Fruit fly (Drosophila melanogaster) whole organism, prepupa: ENCODE results near the gene RpS28b.
A peak's percentile ranks its signal among the peaks of the same experiment; 100 is the strongest.

ENCODE experiments used
- Blimp-1 ChIP-seq: fragments of 200-800 bp; sonication (Bioruptor generic); optimal IDR thresholded peaks from 3 replicates; lab custom pipeline; 2017; ENCODE audit warnings: missing biosample characterization, missing genetic modification characterization, mild to moderate bottlenecking, moderate library complexity, missing genetic modification reagents
- CG10631 ChIP-seq: fragments of 200-800 bp; sonication (Bioruptor generic); optimal IDR thresholded peaks from 2 replicates; lab custom pipeline; 2016; ENCODE audit warnings: missing biosample characterization, missing genetic modification characterization
- CG10669 ChIP-seq: fragments of 200-800 bp; sonication (Bioruptor generic); optimal IDR thresholded peaks from 3 replicates; lab custom pipeline; 2018; ENCODE audit warnings: missing biosample characterization, mild to moderate bottlenecking, missing genetic modification characterization, moderate library complexity
- CG11294 ChIP-seq: fragments of 200-800 bp; sonication (Bioruptor generic); IDR thresholded peaks from 2 replicates; pipeline ENCODE4 v1.3.6; 2022; ENCODE audit warnings: missing biosample characterization, missing genetic modification characterization
- CG11762 ChIP-seq: fragments of 200-800 bp; sonication (Bioruptor generic); optimal IDR thresholded peaks from 3 replicates; lab custom pipeline; 2016; ENCODE audit warnings: missing biosample characterization, missing genetic modification characterization; ENCODE audit not compliant: insufficient read depth
- CG11902 ChIP-seq: fragments of 200-800 bp; sonication (Bioruptor generic); optimal IDR thresholded peaks from 3 replicates; lab custom pipeline; 2016; ENCODE audit warnings: missing biosample characterization, missing genetic modification characterization
- CG15336 ChIP-seq: fragments of 200-800 bp; sonication (Bioruptor generic); IDR thresholded peaks from 2 replicates; pipeline ENCODE4 v1.3.6; 2022; ENCODE audit warnings: missing biosample characterization, missing genetic modification characterization
- CG1621 ChIP-seq: fragments of 200-800 bp; sonication (Bioruptor generic); optimal IDR thresholded peaks from 3 replicates; lab custom pipeline; 2018; ENCODE audit warnings: missing biosample characterization, mild to moderate bottlenecking, missing genetic modification characterization
- CG16779 ChIP-seq: fragments of 200-800 bp; sonication (Bioruptor generic); optimal IDR thresholded peaks from 3 replicates; lab custom pipeline; 2017; ENCODE audit warnings: missing biosample characterization, mild to moderate bottlenecking, missing genetic modification characterization
- CG3032 ChIP-seq: fragments of 200-800 bp; optimal IDR thresholded peaks from 2 replicates; lab custom pipeline; 2019; ENCODE audit warnings: missing biosample characterization, mild to moderate bottlenecking, missing genetic modification characterization, moderate library complexity
- CG31627 ChIP-seq: fragments of 200-800 bp; sonication (Bioruptor generic); optimal IDR thresholded peaks from 3 replicates; lab custom pipeline; 2016; ENCODE audit warnings: missing biosample characterization, missing genetic modification characterization
- CG32006 ChIP-seq: fragments of 200-800 bp; sonication (Bioruptor generic); optimal IDR thresholded peaks from 3 replicates; lab custom pipeline; 2017; ENCODE audit warnings: missing biosample characterization, mild to moderate bottlenecking, missing genetic modification characterization
- CG3919 ChIP-seq: fragments of 200-800 bp; sonication (Bioruptor generic); optimal IDR thresholded peaks from 3 replicates; lab custom pipeline; 2016; ENCODE audit warnings: missing biosample characterization, missing genetic modification characterization
- CG6163 ChIP-seq: fragments of 200-800 bp; sonication (Bioruptor generic); IDR thresholded peaks from 3 replicates; pipeline ENCODE4 v1.3.6; 2022; ENCODE audit warnings: missing biosample characterization, missing genetic modification characterization
- CG6276 ChIP-seq: fragments of 200-800 bp; sonication (Bioruptor generic); optimal IDR thresholded peaks from 2 replicates; lab custom pipeline; 2017; ENCODE audit warnings: missing biosample characterization, mild to moderate bottlenecking, missing genetic modification characterization
- CG6808 ChIP-seq: fragments of 200-800 bp; sonication (Bioruptor generic); optimal IDR thresholded peaks from 3 replicates; lab custom pipeline; 2017; ENCODE audit warnings: missing biosample characterization, missing genetic modification characterization, mild to moderate bottlenecking, moderate library complexity, missing genetic modification reagents
- CG6854 ChIP-seq: fragments of 200-800 bp; sonication (Bioruptor generic); optimal IDR thresholded peaks from 2 replicates; lab custom pipeline; 2017; ENCODE audit warnings: missing biosample characterization, mild to moderate bottlenecking, missing genetic modification characterization
- CG7368 ChIP-seq: fragments of 200-800 bp; sonication (Bioruptor generic); optimal IDR thresholded peaks from 3 replicates; lab custom pipeline; 2016; ENCODE audit warnings: missing biosample characterization, missing genetic modification characterization
- CG8319 ChIP-seq: fragments of 200-800 bp; sonication (Bioruptor generic); optimal IDR thresholded peaks from 3 replicates; lab custom pipeline; 2016; ENCODE audit warnings: missing biosample characterization, missing genetic modification characterization
- CG8632 ChIP-seq: fragments of 200-800 bp; sonication (Bioruptor generic); optimal IDR thresholded peaks from 3 replicates; lab custom pipeline; 2016; ENCODE audit warnings: missing biosample characterization, missing genetic modification characterization
- CG9139 ChIP-seq: fragments of 200-800 bp; sonication (Bioruptor generic); optimal IDR thresholded peaks from 3 replicates; lab custom pipeline; 2017; ENCODE audit warnings: missing biosample characterization, mild to moderate bottlenecking, missing genetic modification characterization
- Eip75B ChIP-seq: fragments of 200-800 bp; sonication (Bioruptor generic); optimal IDR thresholded peaks from 3 replicates; lab custom pipeline; 2016; ENCODE audit warnings: missing biosample characterization, missing genetic modification characterization
- Eip78C ChIP-seq: fragments of 200-800 bp; sonication (Bioruptor generic); peaks from one replicate; lab custom pipeline; 2016; ENCODE audit warnings: missing biosample characterization, missing genetic modification characterization
- Eip93F ChIP-seq: fragments of 200-800 bp; sonication (Bioruptor generic); optimal IDR thresholded peaks from 2 replicates; lab custom pipeline; 2016; ENCODE audit warnings: missing biosample characterization, mild to moderate bottlenecking, missing genetic modification characterization
- Ets21C ChIP-seq: fragments of 200-800 bp; sonication (Bioruptor generic); optimal IDR thresholded peaks from 3 replicates; lab custom pipeline; 2016; ENCODE audit warnings: missing biosample characterization, missing genetic modification characterization
- Ets96B ChIP-seq: fragments of 200-800 bp; optimal IDR thresholded peaks from 2 replicates; lab custom pipeline; 2019; ENCODE audit warnings: missing biosample characterization, mild to moderate bottlenecking, missing genetic modification characterization, moderate library complexity
- Gug ChIP-seq: fragments of 200-800 bp; sonication (Bioruptor generic); IDR thresholded peaks from 2 replicates; pipeline ENCODE4 v1.3.6; 2022; ENCODE audit warnings: missing biosample characterization, missing genetic modification characterization
- Hr38 ChIP-seq: sonication (Bioruptor generic); optimal IDR thresholded peaks from 2 replicates; lab custom pipeline; 2016; ENCODE audit warnings: missing biosample characterization, missing genetic modification characterization
- Hr39 ChIP-seq: fragments of 200-800 bp; sonication (Bioruptor generic); optimal IDR thresholded peaks from 2 replicates; lab custom pipeline; 2016; ENCODE audit warnings: missing biosample characterization, missing genetic modification characterization
- Lpt ChIP-seq: fragments of 200-800 bp; sonication (Bioruptor generic); optimal IDR thresholded peaks from 3 replicates; lab custom pipeline; 2016; ENCODE audit warnings: missing biosample characterization, missing genetic modification characterization
- OdsH ChIP-seq: fragments of 200-800 bp; sonication (Bioruptor generic); optimal IDR thresholded peaks from 3 replicates; lab custom pipeline; 2016; ENCODE audit warnings: missing biosample characterization, missing genetic modification characterization
- Smox ChIP-seq: fragments of 200-800 bp; sonication (Bioruptor generic); optimal IDR thresholded peaks from 3 replicates; lab custom pipeline; 2016; ENCODE audit warnings: missing biosample characterization, missing genetic modification characterization
- Sox14 ChIP-seq: fragments of 200-800 bp; sonication (Bioruptor generic); optimal IDR thresholded peaks from 3 replicates; lab custom pipeline; 2016; ENCODE audit warnings: missing biosample characterization, missing genetic modification characterization
- Sox15 ChIP-seq: fragments of 200-800 bp; sonication (Bioruptor generic); optimal IDR thresholded peaks from 3 replicates; lab custom pipeline; 2016; ENCODE audit warnings: missing biosample characterization, missing genetic modification characterization
- achi ChIP-seq: fragments of 200-800 bp; sonication (Bioruptor generic); optimal IDR thresholded peaks from 3 replicates; lab custom pipeline; 2016; ENCODE audit warnings: missing biosample characterization, missing genetic modification characterization
- acj6 ChIP-seq: fragments of 200-800 bp; sonication (Bioruptor generic); optimal IDR thresholded peaks from 3 replicates; lab custom pipeline; 2016; ENCODE audit warnings: missing biosample characterization, missing genetic modification characterization
- cyc ChIP-seq: fragments of 200-800 bp; sonication (Bioruptor generic); optimal IDR thresholded peaks from 3 replicates; lab custom pipeline; 2016; ENCODE audit warnings: missing biosample characterization, missing genetic modification characterization
- dac ChIP-seq: fragments of 200-800 bp; sonication (Bioruptor generic); optimal IDR thresholded peaks from 2 replicates; lab custom pipeline; 2017; ENCODE audit warnings: missing biosample characterization, mild to moderate bottlenecking, missing genetic modification characterization
- dsx ChIP-seq: fragments of 200-800 bp; optimal IDR thresholded peaks from 3 replicates; lab custom pipeline; 2019; ENCODE audit warnings: missing biosample characterization, mild to moderate bottlenecking, missing genetic modification characterization, moderate library complexity; ENCODE audit not compliant: poor library complexity, severe bottlenecking
- eg ChIP-seq: fragments of 200-800 bp; sonication (Bioruptor generic); IDR thresholded peaks from 3 replicates; pipeline ENCODE4 v1.3.6; 2022; ENCODE audit warnings: missing biosample characterization, missing genetic modification characterization
- esn ChIP-seq: fragments of 200-800 bp; sonication (Bioruptor generic); optimal IDR thresholded peaks from 2 replicates; lab custom pipeline; 2016; ENCODE audit warnings: missing biosample characterization, mild to moderate bottlenecking, missing genetic modification characterization, moderate library complexity
- fd59A ChIP-seq: fragments of 200-800 bp; sonication (Bioruptor generic); optimal IDR thresholded peaks from 2 replicates; lab custom pipeline; 2017; ENCODE audit warnings: missing biosample characterization, mild to moderate bottlenecking, missing genetic modification characterization, missing genetic modification reagents
- fd85E ChIP-seq: fragments of 200-800 bp; sonication (Bioruptor generic); optimal IDR thresholded peaks from 3 replicates; lab custom pipeline; 2016; ENCODE audit warnings: missing biosample characterization, missing genetic modification characterization
- lz ChIP-seq: fragments of 200-800 bp; sonication (Bioruptor generic); optimal IDR thresholded peaks from 3 replicates; lab custom pipeline; 2016; ENCODE audit warnings: missing biosample characterization, missing genetic modification characterization
- net ChIP-seq: fragments of 200-800 bp; sonication (Bioruptor generic); optimal IDR thresholded peaks from 3 replicates; lab custom pipeline; 2016; ENCODE audit warnings: missing biosample characterization, missing genetic modification characterization
- pdm3 ChIP-seq: fragments of 200-800 bp; sonication (Bioruptor generic); optimal IDR thresholded peaks from 3 replicates; lab custom pipeline; 2016; ENCODE audit warnings: missing biosample characterization, missing genetic modification characterization
- salr ChIP-seq, 2 experiments: fragments of 200-800 bp; sonication (Bioruptor generic); optimal IDR thresholded peaks; 3 replicates each; lab custom pipeline; 2016 to 2018; ENCODE audit warnings: missing biosample characterization in 2 of 2, missing genetic modification characterization in 2 of 2, mild to moderate bottlenecking in 1 of 2
- spab ChIP-seq: fragments of 200-800 bp; sonication (Bioruptor generic); optimal IDR thresholded peaks from 2 replicates; lab custom pipeline; 2017; ENCODE audit warnings: missing biosample characterization, mild to moderate bottlenecking, missing genetic modification characterization, missing genetic modification reagents
- svp ChIP-seq: fragments of 200-800 bp; sonication (Bioruptor generic); peaks from one replicate; lab custom pipeline; 2016; ENCODE audit warnings: missing biosample characterization, missing genetic modification characterization
- topi ChIP-seq: fragments of 200-800 bp; sonication (Bioruptor generic); optimal IDR thresholded peaks from 3 replicates; lab custom pipeline; 2016; ENCODE audit warnings: missing biosample characterization, missing genetic modification characterization
- vri ChIP-seq: fragments of 200-800 bp; sonication (Bioruptor generic); optimal IDR thresholded peaks from 3 replicates; lab custom pipeline; 2016; ENCODE audit warnings: missing biosample characterization, mild to moderate bottlenecking, missing genetic modification characterization

The RpS28b gene

dm6 chrX:9582659-9583317 lies 28.4 kb downstream of the RpS28b start:
- TF ChIP-seq lz (GFP tag; lab: Kevin White, UChicago) (peak; percentile 58), Eip78C (peak; percentile 94), vri (GFP tag; lab: Kevin White, UChicago) (peak; percentile 26), acj6 (peak; percentile 58), CG6276 (GFP tag; lab: Kevin White, UChicago) (peak; percentile 65), Lpt (GFP tag; lab: Kevin White, UChicago) (peak; percentile 65), Hr39 (peak; percentile 47), Eip93F (GFP tag; lab: Kevin White, UChicago) (peak; percentile 65), CG6854 (GFP tag; lab: Kevin White, UChicago) (no peak), fd59A (GFP tag; lab: Kevin White, UChicago) (peak; percentile 48), dac (GFP tag; lab: Kevin White, UChicago) (no peak), cyc (GFP tag; lab: Kevin White, UChicago) (peak; percentile 31), CG6163 (GFP tag; lab: Robert Waterston, UW) (0 out of 3 replicates have a peak, but pooled peaks have one; percentile 20), svp (GFP tag; lab: Kevin White, UChicago) (peak; percentile 77), fd85E (GFP tag; lab: Kevin White, UChicago) (peak; percentile 17), CG11762 (GFP tag; lab: Kevin White, UChicago) (no peak), CG10631 (GFP tag; lab: Kevin White, UChicago) (peak; percentile 71), achi (GFP tag; lab: Kevin White, UChicago) (peak; percentile 32), CG8319 (peak; percentile 17), Ets96B (tag; lab: Kevin White, UChicago) (peak; percentile 68), dsx (GFP tag; lab: Kevin White, UChicago) (peak; percentile 57), spab (GFP tag; lab: Kevin White, UChicago) (peak; percentile 44), Sox14 (GFP tag; lab: Kevin White, UChicago) (peak; percentile 62), CG11294 (no peak), topi (peak; percentile 65), Gug (peak; percentile 45), CG31627 (GFP tag; lab: Kevin White, UChicago) (peak; percentile 30), Ets21C (peak; percentile 15), CG10669 (peak; percentile 66), CG1621 (tag; lab: Kevin White, UChicago) (peak; percentile 12), esn (GFP tag; lab: Kevin White, UChicago) (peak; percentile 75), Smox (GFP tag; lab: Kevin White, UChicago) (peak; percentile 69), Sox15 (GFP tag; lab: Kevin White, UChicago) (peak; percentile 27), CG7368 (peak; percentile 47), Eip75B (GFP tag; lab: Kevin White, UChicago) (peak; percentile 52), CG11902 (peak; percentile 36), Blimp-1 (GFP tag; lab: Kevin White, UChicago) (no peak), CG16779 (tag; lab: Kevin White, UChicago) (no peak), CG6808 (GFP tag; lab: Kevin White, UChicago) (peak; percentile 40), CG15336 (GFP tag; lab: Robert Waterston, UW) (peak; percentile 61), salr (GFP tag; optimal IDR thresholded peaks at IDR 0.05; lab: Kevin White, UChicago) (peak in 1 of 2 experiments; percentile 65), CG3032 (tag; lab: Kevin White, UChicago) (peak; percentile 69), eg (peak; percentile 47; the same call in 1 of the 3 replicates), net (GFP tag; lab: Kevin White, UChicago) (peak; percentile 54), CG32006 (peak; percentile 81), OdsH (GFP tag; lab: Kevin White, UChicago) (peak; percentile 65), pdm3 (peak; percentile 72), Hr38 (GFP tag; lab: Kevin White, UChicago) (no peak), CG9139 (no peak), CG8632 (GFP tag; lab: Kevin White, UChicago) (peak; percentile 69), CG3919 (peak; percentile 64)
